Worm (Caenorhabditis elegans): ENCODE data around the gene F52C9.3.

DNA sequence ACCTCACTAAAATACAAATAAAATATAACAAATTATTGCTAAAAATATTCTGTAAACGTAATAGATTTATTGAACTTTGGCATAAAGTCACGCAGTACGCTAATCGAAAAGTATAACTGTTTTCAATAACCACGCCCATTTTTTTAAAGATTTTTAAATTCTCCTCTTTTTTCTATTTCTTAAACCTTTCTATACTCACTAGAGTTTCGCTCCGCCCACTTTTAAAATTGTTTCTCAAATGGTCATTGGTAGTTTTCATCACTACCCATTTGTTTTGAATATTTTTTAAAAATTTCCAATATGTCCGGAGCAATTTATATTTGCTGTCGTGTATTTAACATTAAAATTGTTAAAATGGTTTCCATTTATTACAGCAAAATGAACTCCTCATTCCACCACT lies 40.2 kb downstream of the F52C9.3 start, which contains the start of gene Y32H12A.1:
- TF ChIP-seq nhr-237 (tag; optimal IDR thresholded peaks at IDR 0.05) (no peak), unc-62 (GFP tag; optimal IDR thresholded peaks at IDR 0.05) (no peak), nhr-12 (tag; optimal IDR thresholded peaks at IDR 0.05) (no peak), sma-3 (GFP tag; optimal IDR thresholded peaks at IDR 0.05) (no peak)

Measured in whole organism, L2 larva.